Worm (Caenorhabditis elegans) whole organism, early embryonic: Measurements from ENCODE around the gene ZK185.3.

ENCODE experiments used
- B0310.2 ChIP-seq: sonication (generic microtip); optimal IDR thresholded peaks from 2 replicates; lab custom pipeline; 2016; ENCODE audit warnings: mild to moderate bottlenecking, missing genetic modification characterization, missing compliant biosample characterization
- F13C5.2 ChIP-seq: sonication (generic microtip); optimal IDR thresholded peaks from 2 replicates; lab custom pipeline; 2017; ENCODE audit warnings: mild to moderate bottlenecking, missing genetic modification characterization, inconsistent platforms, missing compliant biosample characterization
- aly-1 ChIP-seq: sonication (generic microtip); optimal IDR thresholded peaks from 2 replicates; lab custom pipeline; 2016; ENCODE audit warnings: missing genetic modification characterization, missing compliant biosample characterization
- ama-1 ChIP-seq: fragments of 150-350 bp; optimal IDR thresholded peaks from 2 replicates; lab custom pipeline; 2014
- ceh-13 ChIP-seq: fragments of 200-800 bp; sonication (Bioruptor generic); optimal IDR thresholded peaks from 2 replicates; lab custom pipeline; 2018; ENCODE audit warnings: mild to moderate bottlenecking, missing genetic modification characterization, missing compliant biosample characterization
- ceh-36 ChIP-seq: sonication (generic microtip); optimal IDR thresholded peaks from 2 replicates; lab custom pipeline; 2016; ENCODE audit warnings: missing genetic modification characterization, inconsistent platforms, missing compliant biosample characterization
- ets-7 ChIP-seq: sonication (generic microtip); optimal IDR thresholded peaks from 2 replicates; lab custom pipeline; 2016; ENCODE audit warnings: missing genotype, missing genetic modification characterization, missing compliant biosample characterization
- flt-1 ChIP-seq: fragments of 200-800 bp; sonication (Bioruptor generic); IDR thresholded peaks from 2 replicates; pipeline ENCODE4 v1.3.6; 2022; ENCODE audit warnings: missing genetic modification characterization, missing compliant biosample characterization
- hmbx-1 ChIP-seq: sonication (generic microtip); optimal IDR thresholded peaks from 2 replicates; lab custom pipeline; 2016; ENCODE audit warnings: mild to moderate bottlenecking, missing genetic modification characterization, missing compliant biosample characterization
- hmg-4 ChIP-seq: fragments of 200-800 bp; sonication (Bioruptor generic); optimal IDR thresholded peaks from 2 replicates; lab custom pipeline; 2018; ENCODE audit warnings: mild to moderate bottlenecking, missing genetic modification characterization, missing compliant biosample characterization
- hnd-1 ChIP-seq: sonication (generic microtip); optimal IDR thresholded peaks from 2 replicates; lab custom pipeline; 2016; ENCODE audit warnings: missing genetic modification characterization, missing compliant biosample characterization
- pes-1 ChIP-seq: fragments of 200-800 bp; sonication (Bioruptor generic); IDR thresholded peaks from 2 replicates; pipeline ENCODE4 v1.3.6; 2022; ENCODE audit warnings: missing genetic modification reagents, missing genetic modification characterization, missing compliant biosample characterization
- scrt-1 ChIP-seq: fragments of 200-800 bp; sonication (Bioruptor generic); IDR thresholded peaks from 2 replicates; pipeline ENCODE4 v1.3.6; 2022; ENCODE audit warnings: missing genetic modification characterization, missing compliant biosample characterization
- sea-1 ChIP-seq: fragments of 200-800 bp; sonication (Bioruptor generic); conservative IDR thresholded peaks from 2 replicates; pipeline ENCODE4 v1.3.6; 2022; ENCODE audit warnings: missing genetic modification characterization, missing compliant biosample characterization
- tbx-11 ChIP-seq: fragments of 200-800 bp; sonication (Bioruptor generic); IDR thresholded peaks from 2 replicates; pipeline ENCODE4 v1.3.6; 2022; ENCODE audit warnings: missing genetic modification characterization, missing compliant biosample characterization
- tbx-37 ChIP-seq: fragments of 200-800 bp; sonication (Bioruptor generic); conservative IDR thresholded peaks from 2 replicates; pipeline ENCODE4 v1.3.6; 2022; ENCODE audit warnings: missing genetic modification reagents, missing genetic modification characterization, missing compliant biosample characterization
- tra-4 ChIP-seq: sonication (generic microtip); optimal IDR thresholded peaks from 2 replicates; lab custom pipeline; 2017; ENCODE audit warnings: missing genetic modification characterization, missing compliant biosample characterization

Gene ZK185.3

DNA sequence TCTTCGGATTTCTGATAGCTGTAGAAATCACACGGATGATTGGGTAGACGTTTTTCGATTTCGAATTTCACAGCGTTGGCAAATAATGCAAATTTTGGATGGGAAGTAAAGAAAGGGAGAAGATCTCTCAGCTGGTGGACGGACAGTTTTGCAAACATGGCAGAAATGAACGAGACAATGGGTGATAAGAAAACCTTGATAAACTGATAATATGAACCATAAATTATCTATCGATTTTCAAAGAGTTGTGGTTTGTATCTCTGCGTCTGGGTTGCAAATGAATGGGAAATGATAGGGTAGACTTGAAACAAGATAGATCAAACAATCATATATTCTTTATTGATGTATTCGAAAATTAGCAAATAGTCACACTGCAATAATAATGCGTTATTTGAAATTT is at the start of gene ZK185.3:
ZK185.3 (minus strand) TSS at position 263 of the 400 bp plus-strand sequence.
- TF ChIP-seq aly-1 (tag; lab: Kevin White, UChicago): no peak

DNA sequence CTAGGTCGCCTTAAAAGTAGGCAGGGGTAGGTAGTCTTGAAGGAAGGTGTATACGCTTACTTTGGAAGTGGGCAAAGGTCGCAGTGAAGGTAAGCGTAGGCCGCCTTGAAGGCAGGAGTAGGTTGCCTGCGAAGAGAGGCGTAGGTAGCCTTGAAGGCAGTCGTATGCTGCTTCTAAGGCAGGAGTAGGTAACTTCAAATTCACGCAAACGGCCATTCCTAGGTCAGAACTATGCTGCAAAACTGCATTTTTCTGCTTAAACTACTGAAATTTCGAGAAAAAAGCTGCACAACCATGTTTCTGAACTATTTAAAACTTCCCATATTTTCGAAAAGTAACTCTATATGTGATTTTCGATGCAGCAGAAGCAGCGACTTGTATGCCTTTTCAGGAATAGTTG is 49.2 kb upstream of the ZK185.3 start:
- TF ChIP-seq hmbx-1: no peak
- no peak for TF ChIP-seq ets-7 (tag; lab: Kevin White, UChicago)
- TF ChIP-seq tbx-11: no peak
- no peak for TF ChIP-seq flt-1 (GFP tag; lab: Robert Waterston, UW)
- TF ChIP-seq sea-1: no peak
- no peak for TF ChIP-seq aly-1 (tag; lab: Kevin White, UChicago)
- TF ChIP-seq ama-1 (lab: Kevin White, UChicago): no peak
- TF ChIP-seq pes-1 (GFP tag; lab: Robert Waterston, UW): no peak
- no peak for TF ChIP-seq tbx-37

DNA sequence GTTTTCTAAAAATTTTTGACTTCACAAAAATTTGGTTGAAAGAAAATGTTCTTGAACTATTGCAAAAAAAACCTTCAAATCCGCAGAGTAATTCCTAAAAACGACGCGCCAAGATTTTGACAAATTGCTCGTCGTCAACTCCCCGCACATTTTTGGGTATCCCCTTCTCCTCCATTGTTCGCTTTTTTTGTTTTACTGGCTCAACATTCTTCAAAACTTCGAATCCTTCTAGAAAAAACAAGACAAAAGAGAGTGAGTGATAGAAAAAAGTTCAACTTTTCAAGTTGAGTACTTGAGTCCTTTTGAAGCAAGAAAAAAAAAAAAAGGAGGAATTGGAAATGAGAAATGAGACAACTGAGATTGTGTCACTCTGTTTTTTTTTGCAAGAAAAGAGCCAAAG is 46.6 kb upstream of the ZK185.3 start:
- TF ChIP-seq sea-1 (no peak), ama-1 (lab: Kevin White, UChicago) (no peak), hnd-1 (tag; lab: Kevin White, UChicago) (no peak), hmg-4 (GFP tag; lab: Kevin White, UChicago) (no peak), pes-1 (GFP tag; lab: Robert Waterston, UW) (no peak), flt-1 (GFP tag; lab: Robert Waterston, UW) (no peak), tbx-37 (no peak), aly-1 (tag; lab: Kevin White, UChicago) (no peak), F13C5.2 (tag; lab: Kevin White, UChicago) (no peak), hmbx-1 (no peak)

DNA sequence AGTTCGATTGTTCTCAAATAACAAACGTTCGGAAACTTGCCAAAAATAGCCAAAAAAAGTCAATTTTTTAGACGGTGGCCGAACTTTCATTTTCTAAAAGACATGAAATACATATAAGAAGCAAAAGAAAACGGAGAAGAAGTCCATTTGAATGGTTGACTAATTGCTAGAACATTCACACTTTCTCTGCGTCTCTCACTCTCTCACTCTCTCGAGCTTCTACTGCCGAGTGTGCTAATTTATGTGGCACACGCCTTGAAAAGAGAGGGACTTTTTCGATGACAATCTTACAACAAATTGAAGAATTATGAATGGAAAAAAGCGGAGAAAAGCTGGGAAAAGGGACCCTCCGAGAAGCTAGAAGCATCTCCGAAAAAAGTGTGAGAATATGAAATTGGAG is 43.8 kb upstream of the ZK185.3 start:
- TF ChIP-seq hnd-1 (tag; lab: Kevin White, UChicago) (no peak), aly-1 (tag; lab: Kevin White, UChicago) (no peak), ceh-36 (tag; lab: Kevin White, UChicago) (no peak), ets-7 (tag; lab: Kevin White, UChicago) (no peak), tra-4 (tag; lab: Kevin White, UChicago) (no peak), sea-1 (no peak), scrt-1 (GFP tag; lab: Robert Waterston, UW) (no peak), ama-1 (lab: Kevin White, UChicago) (no peak), F13C5.2 (tag; lab: Kevin White, UChicago) (no peak), tbx-11 (no peak), hmg-4 (GFP tag; lab: Kevin White, UChicago) (no peak), pes-1 (GFP tag; lab: Robert Waterston, UW) (no peak), flt-1 (GFP tag; lab: Robert Waterston, UW) (no peak), B0310.2 (no peak), tbx-37 (no peak), hmbx-1 (no peak), ceh-13 (GFP tag; lab: Kevin White, UChicago) (no peak)

DNA sequence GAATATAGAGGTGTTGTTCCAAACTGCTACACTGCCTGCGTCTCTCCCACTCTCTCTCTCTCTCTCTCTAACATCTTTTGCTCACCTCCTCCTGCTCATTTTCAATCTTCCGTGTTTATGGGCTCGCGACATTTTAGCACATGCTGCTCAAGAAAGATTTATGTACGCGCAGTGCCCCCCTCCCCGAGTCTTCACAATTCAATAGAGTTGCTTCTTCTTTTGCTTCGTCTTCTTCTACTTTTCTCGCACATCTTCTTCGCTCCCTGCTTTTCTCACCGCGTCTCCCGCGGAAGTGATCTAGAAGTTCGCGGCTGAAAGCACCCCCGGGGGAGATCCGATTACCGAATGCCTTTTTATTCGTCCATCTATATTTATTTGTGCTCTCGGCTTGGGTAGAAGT is 40.4 kb upstream of the ZK185.3 start:
- TF ChIP-seq pes-1 (GFP tag; lab: Robert Waterston, UW): no peak
- no peak for TF ChIP-seq ceh-36 (tag; lab: Kevin White, UChicago)
- no peak for TF ChIP-seq ceh-13 (GFP tag; lab: Kevin White, UChicago)
- TF ChIP-seq ets-7 (tag; lab: Kevin White, UChicago): no peak
- no peak for TF ChIP-seq sea-1
- no peak for TF ChIP-seq hmbx-1
- TF ChIP-seq aly-1 (tag; lab: Kevin White, UChicago): no peak
- TF ChIP-seq B0310.2: no peak
- TF ChIP-seq tra-4 (tag; lab: Kevin White, UChicago): no peak
- TF ChIP-seq F13C5.2 (tag; lab: Kevin White, UChicago): no peak

DNA sequence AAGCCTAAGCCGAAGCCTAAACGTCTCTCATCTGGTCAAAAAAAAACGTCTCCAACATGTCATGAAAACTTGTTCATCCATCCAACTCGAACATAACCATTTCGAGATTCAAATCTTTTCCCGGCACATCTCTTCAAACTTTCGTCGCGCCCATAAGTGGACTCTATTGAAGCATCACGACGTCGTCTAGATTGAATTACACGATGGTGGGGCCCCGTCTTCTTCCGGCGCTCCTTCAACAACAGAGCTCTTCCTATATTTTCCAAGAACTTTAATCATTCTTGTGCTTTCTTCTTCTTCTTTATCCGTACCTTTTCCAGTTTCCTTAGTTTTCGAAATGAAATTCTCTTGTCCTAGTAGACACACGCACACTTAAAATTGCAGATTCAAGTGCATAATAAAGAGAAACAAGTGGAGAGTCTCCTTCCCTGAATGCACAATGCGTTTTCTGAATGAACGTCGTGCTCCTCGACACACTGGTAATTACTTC is 38.2 kb upstream of the ZK185.3 start, which contains the start of gene F28E10.1:
F28E10.1 (plus strand) TSS at position 440 of the 490 bp plus-strand sequence.
- no peak for TF ChIP-seq ceh-13 (GFP tag; lab: Kevin White, UChicago)
- TF ChIP-seq sea-1: no peak
- no peak for TF ChIP-seq F13C5.2 (tag; lab: Kevin White, UChicago)
- no peak for TF ChIP-seq tbx-37
- no peak for TF ChIP-seq tbx-11
- TF ChIP-seq flt-1 (GFP tag; lab: Robert Waterston, UW): no peak
- no peak for TF ChIP-seq pes-1 (GFP tag; lab: Robert Waterston, UW)
- TF ChIP-seq scrt-1 (GFP tag; lab: Robert Waterston, UW): no peak
- no peak for TF ChIP-seq hmbx-1
- no peak for TF ChIP-seq aly-1 (tag; lab: Kevin White, UChicago)
- TF ChIP-seq hnd-1 (tag; lab: Kevin White, UChicago): no peak
- TF ChIP-seq ets-7 (tag; lab: Kevin White, UChicago): no peak
- TF ChIP-seq ama-1 (lab: Kevin White, UChicago): no peak
- TF ChIP-seq hmg-4 (GFP tag; lab: Kevin White, UChicago): no peak

DNA sequence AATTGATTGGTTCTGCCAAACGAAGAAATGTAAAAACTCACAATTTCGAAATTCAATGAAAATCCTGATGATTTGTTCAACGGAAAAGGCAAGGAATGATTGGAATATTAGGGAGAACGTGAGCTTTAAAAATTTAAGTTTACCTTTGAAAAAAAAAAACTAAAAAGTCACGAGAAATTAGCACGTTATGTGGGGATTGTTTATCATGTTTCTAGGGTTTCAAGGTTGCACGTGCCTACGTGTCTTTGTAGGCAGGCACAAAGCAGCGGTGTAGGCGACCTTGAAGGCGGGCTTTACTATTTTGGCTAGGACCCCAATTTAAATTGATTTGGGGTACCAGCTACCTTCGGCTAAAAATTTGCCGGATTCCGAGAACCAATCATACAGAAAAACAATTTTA is 37.1 kb upstream of the ZK185.3 start, which contains the start of gene F28E10.4:
F28E10.4 (minus strand) TSS at position 101 of the 400 bp plus-strand sequence.
- TF ChIP-seq tbx-37: no peak

DNA sequence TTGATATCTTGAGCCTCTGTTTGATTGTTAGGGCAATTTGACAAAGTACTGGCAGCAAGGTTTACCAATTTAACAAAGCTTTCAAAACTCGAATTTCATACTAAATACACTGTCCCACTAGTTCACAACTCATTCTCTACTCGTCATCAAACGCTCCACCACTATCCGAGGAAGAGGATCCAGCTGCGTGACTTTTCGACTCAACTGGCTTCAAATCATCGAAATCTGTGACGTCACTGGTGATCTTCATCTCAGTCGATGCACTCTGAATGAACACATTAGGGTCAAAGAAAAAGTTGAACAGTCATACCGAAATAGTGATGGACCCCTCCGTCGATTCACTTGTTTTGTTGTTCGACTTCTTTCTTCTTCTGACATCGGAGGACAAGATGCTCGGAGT is 35.6 kb upstream of the ZK185.3 start:
- no peak for TF ChIP-seq B0310.2
- TF ChIP-seq tra-4 (tag; lab: Kevin White, UChicago): no peak
- no peak for TF ChIP-seq pes-1 (GFP tag; lab: Robert Waterston, UW)
- TF ChIP-seq tbx-37: no peak
- TF ChIP-seq flt-1 (GFP tag; lab: Robert Waterston, UW): no peak
- no peak for TF ChIP-seq sea-1
- no peak for TF ChIP-seq scrt-1 (GFP tag; lab: Robert Waterston, UW)
- TF ChIP-seq ceh-36 (tag; lab: Kevin White, UChicago): no peak
